Fruit fly (Drosophila melanogaster): ENCODE measurements around the gene CG6793.

- TF ChIP-seq dl (GFP tag; optimal IDR thresholded peaks at IDR 0.05; ENCODE audit: insufficient read depth in 1 of 2, partially characterized antibody in 2 of 2) (no peak), Mio (GFP tag; optimal IDR thresholded peaks at IDR 0.05) (no peak), Hr78 (GFP tag; optimal IDR thresholded peaks at IDR 0.05) (no peak), dmrt93B (GFP tag; optimal IDR thresholded peaks at IDR 0.05) (no peak)
Observed at dm6 chr3L:12090898-12091685, 48.9 kb downstream of the CG6793 start.

Data from whole organism, wandering third instar larva.